Fruit fly (Drosophila melanogaster) Kc167 (cell line): Measurements from ENCODE around the gene kra.

Source experiments
- Myc ChIP-seq: fragments of >200 bp; optimal IDR thresholded peaks from 2 replicates; lab custom pipeline; 2017; ENCODE audit warnings: missing external identifiers
- Sin3A ChIP-seq: fragments of >200 bp; optimal IDR thresholded peaks from 2 replicates; lab custom pipeline; 2018; ENCODE audit warnings: missing external identifiers
- h ChIP-seq: fragments of >200 bp; optimal IDR thresholded peaks from 3 replicates; lab custom pipeline; 2018; ENCODE audit warnings: missing external identifiers
- insv ChIP-seq: fragments of >200 bp; optimal IDR thresholded peaks from 3 replicates; lab custom pipeline; 2018; ENCODE audit warnings: missing external identifiers
- psq ChIP-seq: fragments of >200 bp; optimal IDR thresholded peaks from 2 replicates; lab custom pipeline; 2017; ENCODE audit warnings: missing external identifiers
- ttk ChIP-seq: sonication (Bioruptor generic); optimal IDR thresholded peaks from 2 replicates; lab custom pipeline; 2017; ENCODE audit warnings: missing external identifiers

The kra gene

DNA sequence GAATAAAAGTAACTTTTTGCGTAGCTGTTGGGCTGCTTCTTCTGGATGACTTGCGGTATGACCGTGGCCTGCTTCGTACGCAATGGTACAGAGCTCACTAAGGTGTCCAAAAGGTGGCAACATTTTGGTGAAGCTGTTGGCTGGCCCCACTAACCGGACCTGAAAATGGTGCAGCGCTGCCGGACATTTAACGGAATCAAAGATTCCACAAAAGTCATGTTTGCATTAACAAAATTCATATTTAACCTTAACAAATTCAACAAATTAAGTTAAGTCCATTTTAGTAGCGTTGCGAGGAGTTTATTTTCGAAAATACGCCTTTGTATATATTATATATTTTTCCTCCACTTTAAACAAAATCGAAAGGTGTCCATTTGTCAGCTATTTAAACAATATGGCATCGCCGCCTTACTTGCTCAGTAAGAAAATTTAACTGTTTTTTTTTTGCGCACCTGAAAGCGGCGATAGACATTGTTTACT lies at the start of gene kra, which contains the start of gene SecS:
Gene kra, minus strand, starts transcription at position 93 of the 480 bp plus-strand sequence.
Gene SecS, plus strand, starts transcription at position 390 of the 480 bp plus-strand sequence.
- no peak for TF ChIP-seq insv (lab: Kevin White, UChicago)
- TF ChIP-seq h (lab: Kevin White, UChicago) = no peak
- TF ChIP-seq Sin3A (lab: Kevin White, UChicago) = no peak
- TF ChIP-seq psq = no peak
- TF ChIP-seq ttk (lab: Kevin White, UChicago) = no peak
- no peak for TF ChIP-seq Myc (lab: Kevin White, UChicago)

DNA sequence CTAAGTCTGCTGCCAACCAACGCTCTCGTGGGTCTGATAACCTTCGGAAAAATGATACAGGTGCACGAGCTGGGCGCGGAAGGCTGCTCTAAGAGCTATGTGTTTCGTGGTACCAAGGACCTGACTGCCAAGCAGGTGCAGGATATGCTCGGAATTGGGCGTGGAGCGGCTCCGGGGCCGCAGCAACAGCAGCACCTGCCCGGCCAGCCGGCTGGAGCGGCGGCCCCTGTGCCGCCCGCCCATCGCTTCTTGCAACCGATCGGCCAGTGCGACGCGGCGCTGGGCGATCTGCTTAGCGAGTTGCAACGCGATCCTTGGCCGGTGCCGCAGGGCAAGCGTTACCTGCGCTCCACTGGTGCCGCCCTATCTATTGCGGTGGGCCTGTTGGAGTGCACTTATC lies 49.0 kb upstream of the kra start:
- TF ChIP-seq ttk (lab: Kevin White, UChicago) (peak; percentile 77), h (lab: Kevin White, UChicago) (no peak), insv (lab: Kevin White, UChicago) (no peak)

DNA sequence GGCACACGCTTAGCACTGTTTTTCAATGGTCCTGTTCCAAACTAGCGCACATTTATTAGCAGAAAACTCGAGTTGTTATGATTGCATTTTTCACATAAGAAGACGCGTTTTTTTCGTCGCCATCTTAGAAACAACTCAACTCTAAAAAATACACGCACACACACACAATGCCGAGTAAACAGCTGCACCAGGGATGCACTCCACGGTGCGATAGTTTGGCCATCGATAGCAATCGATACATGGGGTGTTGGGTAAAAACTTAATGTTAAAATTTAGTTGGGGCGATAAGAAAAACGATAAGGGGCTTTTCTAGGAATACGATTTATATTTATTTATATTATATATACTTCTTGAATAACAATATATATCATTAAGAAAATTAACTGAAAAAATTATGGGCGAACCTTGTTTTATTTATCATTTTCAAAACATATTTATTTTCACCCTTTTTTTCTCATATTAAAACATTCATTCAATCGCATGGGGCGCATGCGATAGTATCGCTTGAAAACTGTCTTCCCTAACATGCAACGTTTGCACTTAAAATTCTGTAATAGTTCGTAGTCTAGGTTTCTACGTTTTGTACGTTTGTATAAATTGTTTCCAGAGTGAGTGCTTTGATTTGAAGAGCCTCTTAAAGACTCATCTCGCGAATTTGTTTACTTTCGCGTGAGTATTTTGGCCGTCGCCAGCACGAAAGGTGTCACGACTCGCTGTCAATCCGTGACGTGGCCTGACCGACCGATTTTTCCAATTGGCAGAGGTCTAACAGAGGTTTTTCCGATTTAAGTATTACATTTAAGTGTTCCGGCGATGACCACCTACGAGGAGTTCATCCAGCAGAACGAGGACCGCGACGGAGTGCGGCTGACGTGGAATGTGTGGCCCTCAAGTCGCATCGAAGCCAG lies 47.9 kb upstream of the kra start, which contains the start of the genes MTA1-like and Sec23:
Gene MTA1-like, minus strand, starts transcription at position 170 of the 908 bp plus-strand sequence.
Gene Sec23, plus strand, starts transcription at position 497 of the 908 bp plus-strand sequence.
- TF ChIP-seq insv (lab: Kevin White, UChicago) (no peak), Myc (lab: Kevin White, UChicago) (no peak), psq (no peak), ttk (lab: Kevin White, UChicago) (no peak), Sin3A (lab: Kevin White, UChicago) (no peak), h (lab: Kevin White, UChicago) (no peak)

DNA sequence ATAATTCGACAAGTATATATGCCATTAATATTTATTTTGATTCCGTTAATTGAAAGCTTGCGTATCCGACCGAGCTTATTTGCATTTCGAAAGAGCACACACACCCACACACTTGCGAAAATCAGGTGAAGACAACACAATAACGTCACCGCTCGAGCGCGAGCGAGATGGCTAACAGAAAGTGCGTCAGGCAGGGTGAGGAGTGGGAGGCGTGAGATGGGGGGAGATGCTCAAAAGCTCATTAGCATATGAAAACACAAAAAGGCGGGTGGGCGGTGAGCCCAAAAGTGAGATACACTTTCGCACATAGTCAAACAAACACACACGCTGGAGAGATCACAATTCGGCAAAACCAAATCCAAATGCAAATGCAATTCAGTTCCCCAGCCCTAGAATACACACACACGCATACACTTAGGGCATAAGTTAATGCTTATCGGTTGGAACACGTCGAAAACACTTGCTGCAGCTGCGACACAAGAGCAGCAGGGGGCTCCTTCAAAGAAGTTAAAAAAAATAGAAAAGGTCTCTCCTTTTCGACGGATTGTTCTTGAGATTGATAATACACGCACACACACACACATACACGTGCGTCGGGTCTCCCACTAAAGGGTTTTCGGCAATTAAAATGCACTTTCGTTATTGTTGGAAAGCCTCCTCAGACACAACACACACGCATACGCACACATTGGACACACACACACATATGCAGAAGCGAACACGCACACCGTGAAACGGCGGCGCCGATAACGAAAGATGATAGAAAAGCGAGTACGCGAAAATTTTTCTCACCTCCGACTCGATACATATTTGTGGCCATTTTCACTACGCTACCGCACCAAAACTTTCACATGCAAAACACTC lies 47.0 kb upstream of the kra start:
- TF ChIP-seq Sin3A (lab: Kevin White, UChicago) = no peak
- no peak for TF ChIP-seq insv (lab: Kevin White, UChicago)
- no peak for TF ChIP-seq Myc (lab: Kevin White, UChicago)
- TF ChIP-seq psq = no peak
- TF ChIP-seq h (lab: Kevin White, UChicago) = no peak
- no peak for TF ChIP-seq ttk (lab: Kevin White, UChicago)

DNA sequence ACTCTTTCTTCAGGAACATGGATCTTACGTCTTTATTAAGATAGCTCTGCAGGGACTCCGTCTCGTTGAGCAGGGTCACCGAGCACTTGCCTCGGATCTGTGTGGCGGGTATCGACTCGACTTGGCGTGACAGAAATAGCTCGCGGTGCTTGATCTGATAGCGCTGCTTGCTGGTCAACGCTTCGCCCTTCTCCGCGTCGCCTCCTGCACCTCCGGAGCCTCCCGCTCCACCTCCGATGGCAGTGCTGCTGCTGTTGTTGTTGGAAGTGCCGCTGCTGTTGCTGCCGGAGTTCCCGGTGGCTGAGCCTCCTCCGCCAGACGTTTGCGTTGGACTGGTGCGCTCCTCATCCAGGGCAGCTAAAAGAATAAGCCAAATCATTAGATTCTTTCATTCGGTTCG lies 42.5 kb upstream of the kra start:
- TF ChIP-seq h (lab: Kevin White, UChicago) (no peak), Myc (lab: Kevin White, UChicago) (no peak)

DNA sequence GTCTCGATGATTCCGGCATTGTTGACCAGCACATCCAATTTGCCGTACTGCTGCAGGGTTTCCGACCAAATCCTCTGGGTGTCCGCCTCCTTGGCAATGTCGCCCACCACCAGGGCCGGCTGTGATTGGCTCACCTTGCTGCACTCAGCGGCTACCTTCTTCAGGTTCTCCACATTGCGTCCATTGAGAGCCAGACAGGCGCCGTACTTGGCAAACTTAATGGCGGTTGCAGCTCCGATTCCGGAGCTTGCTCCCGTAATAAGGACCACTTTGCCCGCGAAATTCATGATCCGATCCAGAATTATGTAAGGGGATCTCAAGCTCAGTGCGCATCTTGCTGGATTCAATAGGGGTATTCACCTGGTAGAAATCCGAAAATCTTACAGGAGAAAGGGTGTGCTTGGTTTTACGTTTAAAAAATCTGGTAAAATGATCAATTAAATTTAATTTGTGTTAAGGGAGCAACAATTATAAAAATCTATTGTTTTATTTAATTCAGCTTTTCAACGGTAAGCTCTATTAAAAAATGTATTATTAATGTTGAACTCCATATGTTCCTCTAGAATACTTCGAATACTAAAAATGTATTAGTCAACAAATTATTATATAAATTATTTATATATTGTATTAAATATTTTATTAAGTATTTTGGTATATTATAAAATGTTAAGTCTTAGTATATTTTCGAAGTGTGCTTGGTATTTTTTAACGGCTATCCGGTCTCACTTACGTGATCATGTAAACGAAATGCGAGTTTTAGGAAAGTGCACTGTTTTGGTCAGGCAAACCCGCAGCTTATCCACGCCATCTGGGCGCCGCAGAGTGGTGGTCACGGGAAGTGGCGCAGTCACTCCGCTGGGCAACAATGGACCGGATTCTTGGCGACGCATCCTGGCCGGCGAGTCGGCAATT lies 35.8 kb upstream of the kra start, which contains the start of the genes CG31548 and CG12170:
Gene CG31548, minus strand, starts transcription at position 334 of the 912 bp plus-strand sequence.
Gene CG12170, plus strand, starts transcription at position 716 of the 912 bp plus-strand sequence.
- no peak for TF ChIP-seq Sin3A (lab: Kevin White, UChicago)

DNA sequence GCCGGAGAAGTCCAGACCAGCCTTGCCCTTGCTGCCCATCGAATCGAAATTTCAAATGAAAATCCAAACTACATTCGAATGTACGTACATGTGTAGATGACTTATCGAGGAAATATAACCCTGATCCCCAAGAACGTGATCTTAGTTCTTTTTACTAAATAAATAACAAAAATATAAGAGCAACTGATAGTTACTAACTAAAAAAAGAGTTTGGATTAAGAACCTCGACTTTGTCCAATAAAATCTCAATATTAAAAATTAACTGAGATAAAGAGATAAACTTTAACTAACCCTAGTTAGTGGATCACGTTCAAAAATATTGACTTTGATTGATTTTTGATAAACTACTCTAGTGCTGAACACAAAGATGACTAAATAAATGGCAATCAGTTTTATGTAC lies 34.6 kb upstream of the kra start, which contains the start of gene CG31546:
Gene CG31546, minus strand, starts transcription at position 101 of the 400 bp plus-strand sequence.
- no peak for TF ChIP-seq ttk (lab: Kevin White, UChicago)
- TF ChIP-seq Myc (lab: Kevin White, UChicago) = no peak
- TF ChIP-seq insv (lab: Kevin White, UChicago) = no peak
- TF ChIP-seq psq = no peak
- no peak for TF ChIP-seq h (lab: Kevin White, UChicago)
- no peak for TF ChIP-seq Sin3A (lab: Kevin White, UChicago)

DNA sequence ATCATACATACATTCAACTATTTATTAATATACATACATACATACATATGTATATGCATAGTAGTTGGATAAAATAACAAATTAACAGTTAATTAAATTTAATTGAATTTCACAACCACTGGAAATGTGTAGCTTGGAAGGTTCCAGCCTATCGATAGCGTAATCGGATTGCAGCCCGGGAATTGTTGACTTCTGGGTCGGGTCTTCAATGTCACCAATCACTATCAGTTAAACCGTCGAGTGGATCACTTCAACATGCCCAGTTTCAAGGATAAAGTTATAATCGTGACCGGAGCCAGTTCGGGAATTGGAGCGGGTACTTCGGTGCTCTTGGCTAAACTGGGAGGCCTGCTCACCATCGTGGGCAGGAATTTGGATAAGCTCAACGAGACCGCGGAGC lies 32.5 kb upstream of the kra start, which contains the start of gene CG12171:
Gene CG12171, plus strand, starts transcription at position 191 of the 400 bp plus-strand sequence.
- TF ChIP-seq Myc (lab: Kevin White, UChicago) = no peak

DNA sequence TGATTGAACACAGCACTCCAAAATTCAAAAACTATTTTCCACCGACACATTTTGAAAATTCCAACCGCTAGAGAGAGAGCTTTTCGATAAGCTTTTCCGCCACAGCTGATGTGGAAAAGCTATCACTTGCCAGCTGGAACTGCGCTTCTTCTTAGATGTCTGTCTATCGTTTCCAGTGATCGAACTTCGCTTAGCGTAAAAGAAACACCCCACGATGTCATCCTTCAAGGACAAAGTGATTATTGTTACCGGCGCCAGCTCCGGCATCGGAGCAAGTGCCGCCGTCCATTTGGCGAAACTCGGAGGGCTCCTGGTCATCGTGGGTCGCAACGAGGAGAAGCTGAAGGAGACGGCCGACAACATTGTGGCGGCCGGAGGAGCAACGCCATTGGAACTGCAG lies 31.2 kb upstream of the kra start, which contains the start of gene CG31549:
Gene CG31549, plus strand, starts transcription at position 11 of the 400 bp plus-strand sequence.
- TF ChIP-seq insv (lab: Kevin White, UChicago) (no peak), h (lab: Kevin White, UChicago) (no peak)

DNA sequence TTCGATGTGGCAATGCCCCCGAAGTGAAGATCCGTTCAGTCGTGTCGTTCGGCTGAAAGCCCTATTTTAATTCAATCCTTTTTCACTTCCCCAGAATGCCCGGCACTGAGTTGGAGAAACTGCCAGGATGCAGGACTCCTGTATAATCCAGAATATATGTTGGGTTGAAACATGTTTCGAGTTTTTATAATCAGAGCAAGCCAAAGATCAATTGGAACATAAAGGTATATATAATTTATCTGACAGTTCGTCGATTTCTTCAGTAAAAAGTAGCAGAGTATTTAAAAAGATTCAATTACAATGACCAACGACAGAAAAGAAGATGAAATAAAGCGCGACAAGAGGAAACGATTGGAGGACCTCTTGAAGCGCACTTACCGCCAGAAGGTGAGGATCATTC lies 26.6 kb upstream of the kra start, which contains the start of gene CG31551:
Gene CG31551, plus strand, starts transcription at position 301 of the 400 bp plus-strand sequence.
- TF ChIP-seq ttk (lab: Kevin White, UChicago) (no peak), Sin3A (lab: Kevin White, UChicago) (no peak), Myc (lab: Kevin White, UChicago) (no peak), h (lab: Kevin White, UChicago) (no peak), psq (no peak), insv (lab: Kevin White, UChicago) (no peak)
